Worm (Caenorhabditis elegans) whole organism, mixed stage, embryonic: ENCODE measurements around the gene F39E9.6.

Source experiments
- blmp-1 ChIP-seq: fragments of 150-350 bp; optimal IDR thresholded peaks from 2 replicates; lab custom pipeline; 2014; ENCODE audit warnings: missing biosample characterization, missing genetic modification characterization
- ceh-83 ChIP-seq: fragments of 200-800 bp; sonication (Bioruptor generic); optimal IDR thresholded peaks from 2 replicates; lab custom pipeline; 2018; ENCODE audit warnings: mild to moderate bottlenecking, missing genetic modification characterization, missing compliant biosample characterization
- elt-3 ChIP-seq: fragments of 150-350 bp; optimal IDR thresholded peaks from 2 replicates; lab custom pipeline; 2014; ENCODE audit warnings: missing biosample characterization, missing genetic modification characterization
- hlh-1 ChIP-seq: fragments of 150-350 bp; optimal IDR thresholded peaks from 2 replicates; lab custom pipeline; 2014; ENCODE audit warnings: missing biosample characterization, missing genetic modification reagents, missing genetic modification characterization
- lsy-2 ChIP-seq: fragments of 150-350 bp; optimal IDR thresholded peaks from 2 replicates; lab custom pipeline; 2014; ENCODE audit warnings: missing biosample characterization, missing genetic modification characterization
- nhr-12 ChIP-seq: fragments of 150-350 bp; optimal IDR thresholded peaks from 2 replicates; lab custom pipeline; 2014; ENCODE audit warnings: missing biosample characterization, missing genetic modification characterization
- nhr-237 ChIP-seq: fragments of 150-350 bp; optimal IDR thresholded peaks from 2 replicates; lab custom pipeline; 2014; ENCODE audit warnings: missing biosample characterization, missing genetic modification characterization
- nhr-76 ChIP-seq: sonication (generic microtip); optimal IDR thresholded peaks from 2 replicates; lab custom pipeline; 2017; ENCODE audit warnings: missing biosample characterization, missing genetic modification characterization
- snpc-4 ChIP-seq: fragments of 150-350 bp; optimal IDR thresholded peaks from 2 replicates; lab custom pipeline; 2014; ENCODE audit warnings: missing biosample characterization, missing genetic modification characterization
- sptf-1 ChIP-seq: sonication (generic microtip); optimal IDR thresholded peaks from 2 replicates; lab custom pipeline; 2017; ENCODE audit warnings: mild to moderate bottlenecking, missing genetic modification characterization, moderate library complexity, missing compliant biosample characterization
- ztf-11 ChIP-seq: fragments of 150-350 bp; optimal IDR thresholded peaks from 2 replicates; lab custom pipeline; 2014; ENCODE audit warnings: missing biosample characterization, missing genetic modification characterization

ce11 chrII:3344917-3345316, 31.6 kb upstream of the F39E9.6 start, which contains the start of gene bath-28:
- TF ChIP-seq snpc-4, result no peak
- no peak for TF ChIP-seq lsy-2 (tag; lab: Kevin White, UChicago)
- no peak for TF ChIP-seq elt-3 (tag; lab: Kevin White, UChicago)
- no peak for TF ChIP-seq sptf-1 (tag; lab: Kevin White, UChicago)
- no peak for TF ChIP-seq blmp-1 (tag; lab: Kevin White, UChicago)
- TF ChIP-seq nhr-76 (tag; lab: Kevin White, UChicago), result no peak
- no peak for TF ChIP-seq nhr-237
- no peak for TF ChIP-seq ztf-11 (tag; lab: Kevin White, UChicago)
- no peak for TF ChIP-seq ceh-83
- TF ChIP-seq nhr-12 (tag; lab: Kevin White, UChicago), result no peak
- no peak for TF ChIP-seq hlh-1 (tag; lab: Kevin White, UChicago)
